Worm (Caenorhabditis elegans) whole organism, mixed stage, embryonic: Measurements from ENCODE around the gene K09C6.3.

ENCODE experiments used
- bed-3 ChIP-seq: fragments of 200-800 bp; sonication (Bioruptor generic); optimal IDR thresholded peaks from 3 replicates; lab custom pipeline; 2018; ENCODE audit warnings: mild to moderate bottlenecking, missing genetic modification characterization, moderate library complexity, missing compliant biosample characterization
- ceh-83 ChIP-seq: fragments of 200-800 bp; sonication (Bioruptor generic); optimal IDR thresholded peaks from 2 replicates; lab custom pipeline; 2018; ENCODE audit warnings: mild to moderate bottlenecking, missing genetic modification characterization, missing compliant biosample characterization
- ces-1 ChIP-seq: fragments of 150-350 bp; optimal IDR thresholded peaks from 2 replicates; lab custom pipeline; 2014; ENCODE audit warnings: missing biosample characterization, missing genetic modification reagents, missing genetic modification characterization
- elt-1 ChIP-seq: sonication (generic microtip); optimal IDR thresholded peaks from 2 replicates; lab custom pipeline; 2017; ENCODE audit warnings: missing genetic modification characterization, mild to moderate bottlenecking, missing compliant biosample characterization, antibody characterized with exemption, moderate library complexity, borderline replicate concordance; ENCODE audit not compliant: insufficient read depth
- hlh-1 ChIP-seq: fragments of 150-350 bp; optimal IDR thresholded peaks from 2 replicates; lab custom pipeline; 2014; ENCODE audit warnings: missing biosample characterization, missing genetic modification reagents, missing genetic modification characterization
- lin-13 ChIP-seq: fragments of 150-350 bp; optimal IDR thresholded peaks from 2 replicates; lab custom pipeline; 2014; ENCODE audit warnings: missing biosample characterization, missing genetic modification characterization
- lin-32 ChIP-seq: fragments of 200-800 bp; sonication (Bioruptor generic); optimal IDR thresholded peaks from 2 replicates; lab custom pipeline; 2018; ENCODE audit warnings: mild to moderate bottlenecking, missing genetic modification characterization, missing compliant biosample characterization
- lsy-2 ChIP-seq: fragments of 150-350 bp; optimal IDR thresholded peaks from 2 replicates; lab custom pipeline; 2014; ENCODE audit warnings: missing biosample characterization, missing genetic modification characterization
- mls-2 ChIP-seq: sonication (generic microtip); optimal IDR thresholded peaks from 2 replicates; lab custom pipeline; 2016; ENCODE audit warnings: mild to moderate bottlenecking, missing genetic modification characterization, moderate library complexity, missing compliant biosample characterization
- nhr-12 ChIP-seq: fragments of 150-350 bp; optimal IDR thresholded peaks from 2 replicates; lab custom pipeline; 2014; ENCODE audit warnings: missing biosample characterization, missing genetic modification characterization
- nhr-237 ChIP-seq: fragments of 150-350 bp; optimal IDR thresholded peaks from 2 replicates; lab custom pipeline; 2014; ENCODE audit warnings: missing biosample characterization, missing genetic modification characterization
- nhr-28 ChIP-seq: fragments of 150-350 bp; optimal IDR thresholded peaks from 2 replicates; lab custom pipeline; 2014; ENCODE audit warnings: missing biosample characterization, missing genetic modification characterization
- pha-4 ChIP-seq: fragments of 150-350 bp; optimal IDR thresholded peaks from 2 replicates; lab custom pipeline; 2018; ENCODE audit warnings: missing biosample characterization, missing genetic modification reagents, missing genetic modification characterization
- snpc-4 ChIP-seq: fragments of 150-350 bp; optimal IDR thresholded peaks from 2 replicates; lab custom pipeline; 2014; ENCODE audit warnings: missing biosample characterization, missing genetic modification characterization

DNA sequence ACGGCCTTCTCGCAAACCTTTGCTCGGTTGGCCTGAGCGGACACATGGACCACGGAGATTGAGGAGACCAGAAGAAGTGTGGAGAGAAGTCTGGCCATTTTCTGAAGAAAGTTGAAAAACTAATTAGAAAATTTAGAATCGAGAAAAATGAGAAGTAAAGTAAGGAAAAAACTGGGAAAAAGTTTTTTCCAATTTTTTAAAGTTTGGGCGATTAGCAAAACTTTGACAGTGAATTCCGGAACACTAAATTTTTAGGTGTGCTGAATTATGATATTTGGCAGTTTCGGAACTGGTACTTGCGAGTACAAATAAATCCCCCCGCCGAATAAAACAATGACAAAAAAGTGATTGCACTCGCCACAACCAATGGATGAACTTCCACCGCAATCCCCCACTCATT, 14.4 kb downstream of the K09C6.3 start, which contains the start of gene T02B11.3:
- TF ChIP-seq mls-2 (tag; lab: Kevin White, UChicago), result no peak
- no peak for TF ChIP-seq pha-4 (tag; lab: Kevin White, UChicago)
- no peak for TF ChIP-seq bed-3 (GFP tag; lab: Kevin White, UChicago)
- no peak for TF ChIP-seq nhr-237 (tag; lab: Kevin White, UChicago)
- no peak for TF ChIP-seq elt-1
- TF ChIP-seq nhr-28 (tag; lab: Kevin White, UChicago), result no peak
- TF ChIP-seq hlh-1 (tag; lab: Kevin White, UChicago), result no peak
- no peak for TF ChIP-seq lsy-2 (tag; lab: Kevin White, UChicago)
- no peak for TF ChIP-seq lin-13 (tag; lab: Kevin White, UChicago)
- no peak for TF ChIP-seq ces-1 (GFP tag; lab: Kevin White, UChicago)
- TF ChIP-seq snpc-4, result no peak
- TF ChIP-seq lin-32 (GFP tag; lab: Kevin White, UChicago), result no peak
- no peak for TF ChIP-seq nhr-12 (tag; lab: Kevin White, UChicago)
- TF ChIP-seq ceh-83 (GFP tag; lab: Kevin White, UChicago), result no peak
